Worm (Caenorhabditis elegans): ENCODE data around the gene K02D10.4.
A peak's percentile ranks its signal among the peaks of the same experiment; 100 is the strongest.

K02D10.4 gene

DNA sequence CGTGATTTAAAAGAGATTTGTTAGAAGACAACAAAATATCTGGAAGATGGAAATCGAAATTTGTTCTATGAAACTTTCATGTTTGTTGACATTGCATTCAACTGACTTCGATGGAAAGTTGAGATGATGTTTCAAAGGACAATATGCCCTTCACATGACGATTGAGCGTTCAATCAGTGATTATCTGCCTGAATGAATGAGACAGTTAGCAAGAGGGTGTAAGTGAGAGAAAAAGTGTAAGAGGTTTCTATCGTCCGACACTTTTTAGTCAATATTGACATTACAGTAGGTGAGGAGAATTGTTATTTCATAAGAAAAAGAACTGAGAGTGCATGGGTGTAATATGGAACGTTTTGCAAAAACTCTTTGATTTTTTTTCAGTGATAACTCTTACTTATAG is 46.6 kb downstream of the K02D10.4 start (continued):
- TF ChIP-seq arid-1 (GFP tag; conservative IDR thresholded peaks at IDR 0.05): no peak
- TF ChIP-seq daf-8 (GFP tag; IDR thresholded peaks at IDR 0.05): no peak
- no peak for TF ChIP-seq D1046.2 (GFP tag; IDR thresholded peaks at IDR 0.05)
- TF ChIP-seq dmd-8 (GFP tag; IDR thresholded peaks at IDR 0.05): no peak
- no peak for TF ChIP-seq attf-4 (tag; optimal IDR thresholded peaks at IDR 0.05)
- TF ChIP-seq F49E8.2 (tag; optimal IDR thresholded peaks at IDR 0.05; ENCODE audit: borderline replicate concordance): no peak
- TF ChIP-seq lin-39 (tag; optimal IDR thresholded peaks at IDR 0.05): no peak
- no peak for TF ChIP-seq zag-1 (tag; optimal IDR thresholded peaks at IDR 0.05)
- no peak for TF ChIP-seq zip-2 (tag; optimal IDR thresholded peaks at IDR 0.05)
- TF ChIP-seq ceh-44 (GFP tag; IDR thresholded peaks at IDR 0.05): no peak
- no peak for TF ChIP-seq Y75B8A.6 (GFP tag; IDR thresholded peaks at IDR 0.05)
- no peak for TF ChIP-seq ceh-62 (tag; optimal IDR thresholded peaks at IDR 0.05)
- no peak for TF ChIP-seq ceh-28 (tag; optimal IDR thresholded peaks at IDR 0.05)
- TF ChIP-seq hmg-1.1 (GFP tag; IDR thresholded peaks at IDR 0.05): 0 out of 2 replicates have a peak, but pooled peaks have one; percentile 25
- TF ChIP-seq saeg-2 (GFP tag; IDR thresholded peaks at IDR 0.05): no peak
- TF ChIP-seq lin-13 (GFP tag; optimal IDR thresholded peaks at IDR 0.05): no peak
- TF ChIP-seq nhr-28 (tag; optimal IDR thresholded peaks at IDR 0.05): peak; percentile 60
- TF ChIP-seq ZK337.2 (GFP tag; IDR thresholded peaks at IDR 0.05): no peak
- no peak for TF ChIP-seq Y5F2A.4 (GFP tag; optimal IDR thresholded peaks at IDR 0.05)
- TF ChIP-seq lin-1 (GFP tag; IDR thresholded peaks at IDR 0.05): no peak
- TF ChIP-seq hif-1 (tag; optimal IDR thresholded peaks at IDR 0.05): no peak
- no peak for TF ChIP-seq madf-9 (GFP tag; conservative IDR thresholded peaks at IDR 0.05)
- TF ChIP-seq pqm-1 (tag; optimal IDR thresholded peaks at IDR 0.05): peak; percentile 32
- TF ChIP-seq Y48G9A.11 (GFP tag; IDR thresholded peaks at IDR 0.05): no peak
- no peak for TF ChIP-seq egl-27 (tag; optimal IDR thresholded peaks at IDR 0.05)
- no peak for TF ChIP-seq fkh-10 (GFP tag; optimal IDR thresholded peaks at IDR 0.05)
- no peak for TF ChIP-seq dpl-1 (GFP tag; optimal IDR thresholded peaks at IDR 0.05)
- TF ChIP-seq lin-38 (GFP tag; IDR thresholded peaks at IDR 0.05): no peak
- no peak for TF ChIP-seq snpc-4 (tag; optimal IDR thresholded peaks at IDR 0.05)
- TF ChIP-seq ceh-20 (GFP tag; IDR thresholded peaks at IDR 0.05): no peak
- TF ChIP-seq nhr-10 (tag; optimal IDR thresholded peaks at IDR 0.05): no peak
- no peak for TF ChIP-seq nhr-102 (tag; optimal IDR thresholded peaks at IDR 0.05)
- TF ChIP-seq madf-5 (GFP tag; IDR thresholded peaks at IDR 0.05): no peak
- TF ChIP-seq duxl-1 (tag; optimal IDR thresholded peaks at IDR 0.05; ENCODE audit: poor library complexity): no peak
- TF ChIP-seq lin-15B (tag; optimal IDR thresholded peaks at IDR 0.05): no peak
- TF ChIP-seq unc-39 (tag; optimal IDR thresholded peaks at IDR 0.05): no peak
- no peak for TF ChIP-seq mdl-1 (tag; optimal IDR thresholded peaks at IDR 0.05)
- peak; percentile 91 for TF ChIP-seq aha-1 (tag)
- TF ChIP-seq skn-1 (tag; optimal IDR thresholded peaks at IDR 0.05): no peak
- TF ChIP-seq nhr-11 (tag; optimal IDR thresholded peaks at IDR 0.05): no peak
- no peak for TF ChIP-seq zip-11 (GFP tag; IDR thresholded peaks at IDR 0.05)
- no peak for TF ChIP-seq ceh-82 (tag; optimal IDR thresholded peaks at IDR 0.05)
- peak; percentile 17 for TF ChIP-seq mep-1 (tag; optimal IDR thresholded peaks at IDR 0.05)
- TF ChIP-seq hlh-11 (tag; optimal IDR thresholded peaks at IDR 0.05): peak; percentile 41
- peak in 1 of 2 experiments; percentile 97 for TF ChIP-seq unc-62 (GFP tag; optimal IDR thresholded peaks at IDR 0.05 in 1 of 2)
- TF ChIP-seq unc-62 (tag; optimal IDR thresholded peaks at IDR 0.05): no peak
- TF ChIP-seq nhr-6 (tag; optimal IDR thresholded peaks at IDR 0.05): peak; percentile 73
- TF ChIP-seq lim-7 (GFP tag; IDR thresholded peaks at IDR 0.05): no peak
- TF ChIP-seq daf-12 (tag; optimal IDR thresholded peaks at IDR 0.05): no peak
- TF ChIP-seq F26F4.8 (GFP tag; conservative IDR thresholded peaks at IDR 0.05): no peak
- TF ChIP-seq mxl-2 (GFP tag; conservative IDR thresholded peaks at IDR 0.05): no peak
- TF ChIP-seq unc-130 (GFP tag; optimal IDR thresholded peaks at IDR 0.05): no peak
- TF ChIP-seq daf-19 (GFP tag; conservative IDR thresholded peaks at IDR 0.05): no peak
- TF ChIP-seq nhr-25 (tag; optimal IDR thresholded peaks at IDR 0.05; ENCODE audit: borderline replicate concordance, insufficient read depth): peak; percentile 40

Data from whole organism, L4 larva.